Fruit fly (Drosophila melanogaster) whole organism: ENCODE data around the gene Alg1.

ENCODE experiments used
- pan ChIP-seq: fragments of >200 bp; optimal IDR thresholded peaks from 2 replicates; lab custom pipeline; 2017
- psq ChIP-seq: fragments of >200 bp; optimal IDR thresholded peaks from 2 replicates; lab custom pipeline; 2017

DNA sequence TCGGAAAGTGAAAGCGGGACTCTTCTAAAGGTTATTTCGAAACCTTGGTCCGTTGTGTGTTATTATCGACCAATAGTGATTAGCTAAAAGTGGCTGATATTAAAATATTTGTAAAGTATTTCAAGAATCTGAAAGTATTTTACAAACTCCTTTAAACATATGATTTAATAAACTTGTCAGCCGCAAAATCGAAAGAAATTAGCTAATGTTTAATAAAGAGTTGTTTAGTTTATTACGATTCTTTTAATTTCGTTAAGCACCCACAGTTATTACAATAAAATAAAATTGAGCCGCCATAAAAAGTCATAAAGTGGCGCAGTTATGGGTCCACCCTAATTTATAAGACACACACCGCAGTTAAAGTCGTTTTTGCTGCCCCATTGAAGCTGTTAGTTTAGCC is 21.0 kb downstream of the Alg1 start:
- TF ChIP-seq pan (lab: Kevin White, UChicago) (no peak), psq (lab: Kevin White, UChicago) (no peak)
